Worm (Caenorhabditis elegans): ENCODE results near the gene srh-113.

ce11 chrV:17178457-17178856, 34.4 kb upstream of the srh-113 start, which contains the start of gene srh-174:
- TF ChIP-seq him-1 (tag; optimal IDR thresholded peaks at IDR 0.05), result no peak
- TF ChIP-seq B0261.1 (tag; optimal IDR thresholded peaks at IDR 0.05), result no peak
- no peak for TF ChIP-seq lin-26 (GFP tag; IDR thresholded peaks at IDR 0.05)
- no peak for TF ChIP-seq let-526 (GFP tag; IDR thresholded peaks at IDR 0.05)
- TF ChIP-seq F57C9.4 (tag; optimal IDR thresholded peaks at IDR 0.05), result no peak
- no peak for TF ChIP-seq lin-54 (GFP tag; optimal IDR thresholded peaks at IDR 0.05)
- TF ChIP-seq hrde-1 (tag; optimal IDR thresholded peaks at IDR 0.05; ENCODE audit: borderline replicate concordance), result no peak
- TF ChIP-seq ztf-25 (GFP tag; IDR thresholded peaks at IDR 0.05), result no peak
- TF ChIP-seq dox-1 (GFP tag; IDR thresholded peaks at IDR 0.05), result no peak
